Worm (Caenorhabditis elegans) whole organism, L3 larva: Measurements from ENCODE around the gene clec-52.

ENCODE experiments used
- ceh-28 ChIP-seq: fragments of 150-350 bp; optimal IDR thresholded peaks from 2 replicates; lab custom pipeline; 2014; ENCODE audit warnings: missing biosample characterization, missing genetic modification reagents, missing genetic modification characterization
- ceh-82 ChIP-seq: fragments of 150-350 bp; optimal IDR thresholded peaks from 2 replicates; lab custom pipeline; 2014; ENCODE audit warnings: missing biosample characterization, missing genetic modification characterization
- ceh-9 ChIP-seq: sonication (generic microtip); optimal IDR thresholded peaks from 2 replicates; lab custom pipeline; 2018; ENCODE audit warnings: missing biosample characterization, missing genetic modification characterization
- daf-12 ChIP-seq: fragments of 150-350 bp; optimal IDR thresholded peaks from 2 replicates; lab custom pipeline; 2014; ENCODE audit warnings: missing biosample characterization, missing genetic modification reagents, missing genetic modification characterization
- egl-5 ChIP-seq: fragments of 150-350 bp; optimal IDR thresholded peaks from 2 replicates; lab custom pipeline; 2017; ENCODE audit warnings: missing biosample characterization, missing genetic modification reagents, missing genetic modification characterization, inconsistent platforms
- elt-1 ChIP-seq: fragments of 150-350 bp; optimal IDR thresholded peaks from 2 replicates; lab custom pipeline; 2014; ENCODE audit warnings: missing biosample characterization, missing genetic modification characterization
- elt-2 ChIP-seq: sonication (generic microtip); optimal IDR thresholded peaks from 2 replicates; lab custom pipeline; 2016; ENCODE audit warnings: missing genetic modification reagents, mild to moderate bottlenecking, missing genetic modification characterization, missing compliant biosample characterization
- elt-3 ChIP-seq, 3 experiments: fragments of 150-350 bp in 1 of 3; sonication (generic microtip) in 2 of 3; optimal IDR thresholded peaks; 2 replicates in 2 of 3; 4 replicates in 1 of 3; lab custom pipeline; 2014 to 2017; ENCODE audit warnings: missing biosample characterization in 3 of 3, missing genetic modification characterization in 3 of 3
- eor-1 ChIP-seq, 2 experiments: fragments of 150-350 bp; optimal IDR thresholded peaks; 2 replicates each; lab custom pipeline; 2014 to 2018; ENCODE audit warnings: missing biosample characterization in 2 of 2, missing genetic modification characterization in 2 of 2
- fkh-10 ChIP-seq: sonication (generic microtip); optimal IDR thresholded peaks from 2 replicates; lab custom pipeline; 2017; ENCODE audit warnings: missing biosample characterization, missing genetic modification reagents, missing genetic modification characterization
- fkh-2 ChIP-seq: fragments of 150-350 bp; optimal IDR thresholded peaks from 2 replicates; lab custom pipeline; 2014; ENCODE audit warnings: missing biosample characterization, missing genetic modification reagents, missing genetic modification characterization
- fos-1 ChIP-seq: fragments of 150-350 bp; optimal IDR thresholded peaks from 2 replicates; lab custom pipeline; 2014; ENCODE audit warnings: missing biosample characterization, missing genetic modification characterization
- hmg-11 ChIP-seq: sonication (generic microtip); optimal IDR thresholded peaks from 2 replicates; lab custom pipeline; 2016; ENCODE audit warnings: missing genetic modification characterization, missing compliant biosample characterization
- jun-1 ChIP-seq: fragments of 150-350 bp; optimal IDR thresholded peaks from 2 replicates; lab custom pipeline; 2014; ENCODE audit warnings: missing biosample characterization, missing genetic modification reagents, missing genetic modification characterization
- lin-39 ChIP-seq: fragments of 150-350 bp; optimal IDR thresholded peaks from 2 replicates; lab custom pipeline; 2018; ENCODE audit warnings: missing biosample characterization, missing genetic modification reagents, missing genetic modification characterization
- mdl-1 ChIP-seq: fragments of 150-350 bp; optimal IDR thresholded peaks from 2 replicates; lab custom pipeline; 2014; ENCODE audit warnings: missing biosample characterization, missing genetic modification characterization
- nhr-11 ChIP-seq: fragments of 150-350 bp; optimal IDR thresholded peaks from 2 replicates; lab custom pipeline; 2014; ENCODE audit warnings: missing biosample characterization, missing genetic modification characterization
- nhr-12 ChIP-seq: fragments of 150-350 bp; optimal IDR thresholded peaks from 2 replicates; lab custom pipeline; 2014; ENCODE audit warnings: missing biosample characterization, missing genetic modification characterization
- nhr-23 ChIP-seq: fragments of 150-350 bp; optimal IDR thresholded peaks from 2 replicates; lab custom pipeline; 2014; ENCODE audit warnings: missing biosample characterization, missing genetic modification reagents, missing genetic modification characterization
- nhr-237 ChIP-seq: fragments of 150-350 bp; optimal IDR thresholded peaks from 2 replicates; lab custom pipeline; 2014; ENCODE audit warnings: missing biosample characterization, missing genetic modification characterization
- nhr-25 ChIP-seq: sonication (generic microtip); optimal IDR thresholded peaks from 2 replicates; lab custom pipeline; 2017; ENCODE audit warnings: missing biosample characterization, missing genetic modification characterization
- nhr-28 ChIP-seq: fragments of 150-350 bp; optimal IDR thresholded peaks from 2 replicates; lab custom pipeline; 2014; ENCODE audit warnings: missing biosample characterization, missing genetic modification characterization
- nhr-43 ChIP-seq: sonication (generic microtip); optimal IDR thresholded peaks from 2 replicates; lab custom pipeline; 2016; ENCODE audit warnings: mild to moderate bottlenecking, missing genetic modification characterization, missing compliant biosample characterization; ENCODE audit not compliant: poor library complexity, severe bottlenecking
- nhr-67 ChIP-seq: fragments of 150-350 bp; optimal IDR thresholded peaks from 2 replicates; lab custom pipeline; 2014; ENCODE audit warnings: missing biosample characterization, missing genetic modification characterization
- nhr-76 ChIP-seq: fragments of 150-350 bp; sonication (generic microtip); optimal IDR thresholded peaks from 5 replicates; lab custom pipeline; 2014; ENCODE audit warnings: missing biosample characterization, missing genetic modification characterization
- nhr-77 ChIP-seq: fragments of 150-350 bp; optimal IDR thresholded peaks from 2 replicates; lab custom pipeline; 2014; ENCODE audit warnings: missing biosample characterization, missing genetic modification characterization
- pha-4 ChIP-seq: fragments of 150-350 bp; optimal IDR thresholded peaks from 2 replicates; lab custom pipeline; 2014; ENCODE audit warnings: missing biosample characterization, missing genetic modification reagents, missing genetic modification characterization
- pqm-1 ChIP-seq: fragments of 150-350 bp; optimal IDR thresholded peaks from 2 replicates; lab custom pipeline; 2017; ENCODE audit warnings: missing biosample characterization, missing genetic modification characterization, inconsistent platforms
- sea-2 ChIP-seq: fragments of 150-350 bp; sonication (generic microtip); optimal IDR thresholded peaks from 4 replicates; lab custom pipeline; 2014; ENCODE audit warnings: missing biosample characterization, missing genetic modification reagents, missing genetic modification characterization
- skn-1 ChIP-seq: fragments of 150-350 bp; optimal IDR thresholded peaks from 2 replicates; lab custom pipeline; 2014; ENCODE audit warnings: missing biosample characterization, missing genetic modification characterization
- snpc-4 ChIP-seq: fragments of 150-350 bp; optimal IDR thresholded peaks from 2 replicates; lab custom pipeline; 2014; ENCODE audit warnings: missing biosample characterization, missing genetic modification characterization
- unc-39 ChIP-seq: sonication (generic microtip); optimal IDR thresholded peaks from 4 replicates; lab custom pipeline; 2017; ENCODE audit warnings: missing biosample characterization, missing genetic modification characterization
- unc-62 ChIP-seq: fragments of 150-350 bp; sonication (generic microtip); optimal IDR thresholded peaks from 4 replicates; lab custom pipeline; 2014; ENCODE audit warnings: missing biosample characterization, missing genetic modification reagents, missing genetic modification characterization
- zag-1 ChIP-seq: fragments of 150-350 bp; optimal IDR thresholded peaks from 2 replicates; lab custom pipeline; 2014; ENCODE audit warnings: missing biosample characterization, missing genetic modification characterization
- ztf-4 ChIP-seq: fragments of 150-350 bp; optimal IDR thresholded peaks from 2 replicates; lab custom pipeline; 2014; ENCODE audit warnings: missing biosample characterization, missing genetic modification characterization

clec-52 gene

ce11 chrIV:8175686-8176532 is 7.3 kb upstream of the clec-52 start, which contains the start of gene pct-1:
pct-1 (plus strand) TSS chrIV:8176482.
- TF ChIP-seq fos-1 (tag; lab: Kevin White, UChicago), result no peak
- TF ChIP-seq elt-1 (tag; lab: Kevin White, UChicago), result peak; percentile 82

DNA sequence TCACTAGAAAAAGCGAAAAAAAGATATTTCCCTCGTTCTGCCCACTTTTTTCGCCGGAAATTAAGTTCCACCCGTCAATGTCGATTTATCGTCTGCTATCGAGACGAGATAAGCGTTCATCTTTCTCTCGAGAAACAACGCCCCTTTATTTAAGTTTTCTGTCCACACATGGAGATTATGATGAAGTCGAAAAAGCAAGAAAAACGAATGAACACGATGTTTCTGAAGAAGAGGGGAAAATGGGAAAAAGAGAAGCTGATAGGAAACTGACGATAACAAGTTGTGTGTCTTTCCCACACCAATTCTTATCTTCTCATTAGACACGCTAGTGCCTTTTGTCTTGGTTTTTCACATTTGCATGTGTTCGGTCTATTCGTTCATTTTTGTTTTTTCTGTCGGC is 6.2 kb upstream of the clec-52 start:
- TF ChIP-seq pqm-1 (tag; lab: Kevin White, UChicago), result peak; percentile 41
- no peak for TF ChIP-seq ztf-4
- peak; percentile 80 for TF ChIP-seq elt-2

DNA sequence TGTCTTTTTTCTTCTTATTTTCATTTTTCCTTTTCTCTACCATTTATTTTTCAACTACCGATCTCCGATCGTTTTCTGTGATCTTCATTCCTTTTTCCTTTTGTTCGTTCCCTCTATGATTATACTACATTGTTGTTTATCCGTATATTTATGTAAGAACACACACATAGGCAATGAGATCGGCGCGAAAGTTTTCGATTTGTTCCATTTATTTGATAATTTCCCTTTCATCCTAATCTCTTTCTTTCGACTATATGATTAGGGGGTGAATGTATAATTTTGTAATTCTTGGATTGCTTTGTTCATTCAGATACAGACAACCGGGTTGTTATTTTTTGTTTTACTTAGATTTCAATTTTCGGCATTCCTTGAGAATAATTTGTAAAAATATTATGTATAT is 5.0 kb upstream of the clec-52 start:
- TF ChIP-seq fkh-10, result no peak
- TF ChIP-seq zag-1 (tag; lab: Kevin White, UChicago), result no peak
- no peak for TF ChIP-seq elt-2
- TF ChIP-seq nhr-23, result no peak
- no peak for TF ChIP-seq unc-39 (tag; lab: Kevin White, UChicago)
- no peak for TF ChIP-seq daf-12
- TF ChIP-seq nhr-237 (tag; lab: Kevin White, UChicago), result no peak
- TF ChIP-seq jun-1 (tag; lab: Kevin White, UChicago), result no peak
- TF ChIP-seq nhr-76 (tag; lab: Kevin White, UChicago), result no peak
- no peak for TF ChIP-seq nhr-11 (tag; lab: Kevin White, UChicago)

ce11 chrIV:8171376-8171775 is 2.8 kb upstream of the clec-52 start:
- TF ChIP-seq nhr-25 (tag; lab: Kevin White, UChicago), result peak; percentile 21
- no peak for TF ChIP-seq nhr-77 (tag; lab: Kevin White, UChicago)

DNA sequence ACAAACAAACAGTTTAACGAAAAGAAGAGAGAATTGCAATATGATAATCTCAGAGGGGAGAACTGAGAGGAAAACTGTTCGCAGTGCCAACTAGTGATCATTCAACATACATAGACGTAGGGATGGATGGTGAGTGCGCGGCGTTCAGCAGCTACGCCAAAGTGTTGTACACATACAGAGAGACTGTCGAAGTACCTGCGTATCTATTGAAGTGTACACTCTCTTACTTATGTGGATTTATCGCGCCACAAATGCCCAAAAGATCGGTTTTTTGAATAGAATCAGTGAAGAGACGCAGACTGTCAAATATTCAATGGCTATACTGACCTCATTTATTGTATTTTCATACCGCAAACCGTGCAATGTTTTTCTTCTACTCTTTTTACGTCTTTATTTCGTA is 1.7 kb upstream of the clec-52 start:
- TF ChIP-seq snpc-4 (tag; lab: Kevin White, UChicago), result no peak
- peak; percentile 90 for TF ChIP-seq nhr-23
- peak; percentile 62 for TF ChIP-seq ceh-28
- no peak for TF ChIP-seq nhr-11 (tag; lab: Kevin White, UChicago)
- no peak for TF ChIP-seq nhr-77 (tag; lab: Kevin White, UChicago)
- no peak for TF ChIP-seq fkh-10
- TF ChIP-seq nhr-12 (tag; lab: Kevin White, UChicago), result no peak
- no peak for TF ChIP-seq elt-3 (tag; optimal IDR thresholded peaks at IDR 0.05; lab: Kevin White, UChicago)
- no peak for TF ChIP-seq nhr-43 (tag; lab: Kevin White, UChicago)
- peak; percentile 89 for TF ChIP-seq pha-4
- no peak for TF ChIP-seq nhr-67 (tag; lab: Kevin White, UChicago)
- no peak for TF ChIP-seq fkh-2 (tag; lab: Kevin White, UChicago)
- TF ChIP-seq zag-1 (tag; lab: Kevin White, UChicago), result no peak
- TF ChIP-seq nhr-237 (tag; lab: Kevin White, UChicago), result no peak
- peak; percentile 79 for TF ChIP-seq nhr-25 (tag; lab: Kevin White, UChicago)
- TF ChIP-seq eor-1 (tag; optimal IDR thresholded peaks at IDR 0.05; lab: Kevin White, UChicago), result no peak
- no peak for TF ChIP-seq ztf-4
- TF ChIP-seq lin-39 (tag; lab: Kevin White, UChicago), result no peak
- TF ChIP-seq fos-1 (tag; lab: Kevin White, UChicago), result no peak
- no peak for TF ChIP-seq ceh-9
- no peak for TF ChIP-seq sea-2
- TF ChIP-seq hmg-11 (tag; lab: Kevin White, UChicago), result no peak
- TF ChIP-seq mdl-1 (tag; lab: Kevin White, UChicago), result no peak
- no peak for TF ChIP-seq skn-1

ce11 chrIV:8169674-8170073 is 1.1 kb upstream of the clec-52 start, which contains the start of gene C07G1.15:
C07G1.15 (plus strand) TSS chrIV:8169974.
- no peak for TF ChIP-seq unc-62 (GFP tag; lab: Kevin White, UChicago)
- no peak for TF ChIP-seq ceh-82 (tag; lab: Kevin White, UChicago)
- no peak for TF ChIP-seq nhr-28 (tag; lab: Kevin White, UChicago)
- TF ChIP-seq nhr-76 (tag; lab: Kevin White, UChicago), result no peak
- no peak for TF ChIP-seq egl-5 (tag; lab: Kevin White, UChicago)
- TF ChIP-seq, all 47 proteins: peak for 0
